Worm (Caenorhabditis elegans) whole organism, late embryonic: ENCODE measurements around the gene srh-59.

Experiments
- C08G9.2 ChIP-seq: sonication (generic microtip); optimal IDR thresholded peaks from 2 replicates; lab custom pipeline; 2016; ENCODE audit warnings: mild to moderate bottlenecking, missing genetic modification characterization, moderate library complexity, missing compliant biosample characterization
- F13H6.1 ChIP-seq: sonication (generic microtip); optimal IDR thresholded peaks from 2 replicates; lab custom pipeline; 2016; ENCODE audit warnings: missing genetic modification characterization, missing compliant biosample characterization
- K09A11.1 ChIP-seq: sonication (generic microtip); optimal IDR thresholded peaks from 2 replicates; lab custom pipeline; 2017; ENCODE audit warnings: antibody characterized with exemption, mild to moderate bottlenecking, missing genetic modification characterization, missing compliant biosample characterization; ENCODE audit not compliant: insufficient read depth
- T23F11.4 ChIP-seq: fragments of 200-800 bp; sonication (Bioruptor generic); optimal IDR thresholded peaks from 2 replicates; lab custom pipeline; 2018; ENCODE audit warnings: mild to moderate bottlenecking, missing genetic modification characterization, missing compliant biosample characterization
- ahr-1 ChIP-seq: sonication (generic microtip); optimal IDR thresholded peaks from 2 replicates; lab custom pipeline; 2016; ENCODE audit warnings: missing genetic modification characterization, missing compliant biosample characterization
- ceh-18 ChIP-seq: sonication (generic microtip); optimal IDR thresholded peaks from 2 replicates; lab custom pipeline; 2016; ENCODE audit warnings: missing genetic modification characterization, missing compliant biosample characterization
- ceh-19 ChIP-seq: fragments of 200-800 bp; sonication (Bioruptor generic); optimal IDR thresholded peaks from 2 replicates; lab custom pipeline; 2018; ENCODE audit warnings: mild to moderate bottlenecking, missing genetic modification characterization, missing compliant biosample characterization
- ceh-2 ChIP-seq: sonication (generic microtip); optimal IDR thresholded peaks from 2 replicates; lab custom pipeline; 2016; ENCODE audit warnings: missing genotype, missing genetic modification characterization, missing compliant biosample characterization
- ceh-22 ChIP-seq: sonication (generic microtip); optimal IDR thresholded peaks from 2 replicates; lab custom pipeline; 2017; ENCODE audit warnings: missing biosample characterization, missing genetic modification characterization
- ceh-30 ChIP-seq: fragments of 150-350 bp; optimal IDR thresholded peaks from 2 replicates; lab custom pipeline; 2014; ENCODE audit warnings: missing biosample characterization, missing genetic modification characterization
- ceh-34 ChIP-seq: sonication (generic microtip); optimal IDR thresholded peaks from 2 replicates; lab custom pipeline; 2016; ENCODE audit warnings: mild to moderate bottlenecking, missing genetic modification characterization, missing compliant biosample characterization
- ceh-48 ChIP-seq: sonication (generic microtip); optimal IDR thresholded peaks from 2 replicates; lab custom pipeline; 2016; ENCODE audit warnings: missing genetic modification characterization, inconsistent platforms, missing compliant biosample characterization
- dmd-4 ChIP-seq: sonication (generic microtip); optimal IDR thresholded peaks from 2 replicates; lab custom pipeline; 2016; ENCODE audit warnings: borderline replicate concordance, missing genetic modification characterization, missing compliant biosample characterization
- dve-1 ChIP-seq: sonication (generic microtip); optimal IDR thresholded peaks from 2 replicates; lab custom pipeline; 2017; ENCODE audit warnings: antibody characterized with exemption, mild to moderate bottlenecking, missing genetic modification characterization, missing compliant biosample characterization
- elt-2 ChIP-seq: sonication (generic microtip); optimal IDR thresholded peaks from 2 replicates; lab custom pipeline; 2016; ENCODE audit warnings: missing genetic modification reagents, missing genetic modification characterization, missing compliant biosample characterization
- elt-4 ChIP-seq: sonication (generic microtip); optimal IDR thresholded peaks from 2 replicates; lab custom pipeline; 2016; ENCODE audit warnings: missing genetic modification characterization, missing compliant biosample characterization
- ets-4 ChIP-seq: sonication (generic microtip); optimal IDR thresholded peaks from 2 replicates; lab custom pipeline; 2016; ENCODE audit warnings: missing genetic modification characterization, missing compliant biosample characterization
- eyg-1 ChIP-seq: sonication (generic microtip); optimal IDR thresholded peaks from 2 replicates; lab custom pipeline; 2016; ENCODE audit warnings: missing genotype, missing genetic modification characterization, missing compliant biosample characterization
- fkh-10 ChIP-seq: fragments of 150-350 bp; optimal IDR thresholded peaks from 2 replicates; lab custom pipeline; 2014; ENCODE audit warnings: missing biosample characterization, missing genetic modification reagents, missing genetic modification characterization
- fkh-6 ChIP-seq: sonication (generic microtip); optimal IDR thresholded peaks from 2 replicates; lab custom pipeline; 2016; ENCODE audit warnings: missing genetic modification characterization, missing compliant biosample characterization
- gmeb-2 ChIP-seq: sonication (generic microtip); optimal IDR thresholded peaks from 2 replicates; lab custom pipeline; 2016; ENCODE audit warnings: missing genetic modification characterization, inconsistent platforms, missing compliant biosample characterization
- hlh-13 ChIP-seq: fragments of 200-800 bp; sonication (Bioruptor generic); optimal IDR thresholded peaks from 2 replicates; lab custom pipeline; 2018; ENCODE audit warnings: mild to moderate bottlenecking, missing genetic modification characterization, missing compliant biosample characterization
- hlh-15 ChIP-seq: sonication (generic microtip); optimal IDR thresholded peaks from 2 replicates; lab custom pipeline; 2016; ENCODE audit warnings: missing genetic modification characterization, missing compliant biosample characterization
- hlh-30 ChIP-seq: sonication (generic microtip); optimal IDR thresholded peaks from 2 replicates; lab custom pipeline; 2017; ENCODE audit warnings: antibody characterized with exemption, missing genetic modification characterization, missing compliant biosample characterization; ENCODE audit not compliant: insufficient read depth
- lim-6 ChIP-seq: sonication (generic microtip); optimal IDR thresholded peaks from 2 replicates; lab custom pipeline; 2016; ENCODE audit warnings: missing genetic modification characterization, missing compliant biosample characterization
- lin-11 ChIP-seq: fragments of 200-800 bp; sonication (Bioruptor generic); optimal IDR thresholded peaks from 2 replicates; lab custom pipeline; 2018; ENCODE audit warnings: mild to moderate bottlenecking, missing genetic modification characterization, missing compliant biosample characterization
- nfya-1 ChIP-seq: sonication (generic microtip); optimal IDR thresholded peaks from 2 replicates; lab custom pipeline; 2017; ENCODE audit warnings: missing genetic modification characterization, mild to moderate bottlenecking, missing compliant biosample characterization, antibody characterized with exemption, moderate library complexity
- nhr-232 ChIP-seq: sonication (generic microtip); optimal IDR thresholded peaks from 2 replicates; lab custom pipeline; 2016; ENCODE audit warnings: missing genetic modification characterization, missing compliant biosample characterization
- npax-4 ChIP-seq: sonication (generic microtip); optimal IDR thresholded peaks from 2 replicates; lab custom pipeline; 2016; ENCODE audit warnings: missing genetic modification characterization, missing compliant biosample characterization
- odd-2 ChIP-seq: sonication (generic microtip); optimal IDR thresholded peaks from 2 replicates; lab custom pipeline; 2017; ENCODE audit warnings: antibody characterized with exemption, mild to moderate bottlenecking, missing genetic modification characterization, missing compliant biosample characterization
- pag-3 ChIP-seq: sonication (generic microtip); optimal IDR thresholded peaks from 2 replicates; lab custom pipeline; 2016; ENCODE audit warnings: missing compliant biosample characterization, missing genetic modification characterization, borderline replicate concordance
- pat-9 ChIP-seq: fragments of 200-800 bp; sonication (Bioruptor generic); optimal IDR thresholded peaks from 2 replicates; lab custom pipeline; 2018; ENCODE audit warnings: mild to moderate bottlenecking, missing genetic modification characterization, moderate library complexity, missing compliant biosample characterization
- pax-1 ChIP-seq: fragments of 150-350 bp; optimal IDR thresholded peaks from 2 replicates; lab custom pipeline; 2014; ENCODE audit warnings: missing biosample characterization, missing genetic modification characterization
- pha-2 ChIP-seq: sonication (generic microtip); optimal IDR thresholded peaks from 2 replicates; lab custom pipeline; 2017; ENCODE audit warnings: mild to moderate bottlenecking, missing genetic modification characterization, missing compliant biosample characterization
- pha-4 ChIP-seq: fragments of 150-350 bp; optimal IDR thresholded peaks from 2 replicates; lab custom pipeline; 2018; ENCODE audit warnings: missing biosample characterization, missing genetic modification reagents, missing genetic modification characterization
- pqm-1 ChIP-seq: sonication (generic microtip); optimal IDR thresholded peaks from 2 replicates; lab custom pipeline; 2016; ENCODE audit warnings: missing genetic modification characterization, missing compliant biosample characterization
- pros-1 ChIP-seq: fragments of 150-350 bp; optimal IDR thresholded peaks from 2 replicates; lab custom pipeline; 2014; ENCODE audit warnings: missing biosample characterization, missing genetic modification reagents, missing genetic modification characterization
- ref-2 ChIP-seq: sonication (generic microtip); optimal IDR thresholded peaks from 2 replicates; lab custom pipeline; 2016; ENCODE audit warnings: missing genetic modification characterization, missing compliant biosample characterization
- sdc-2 ChIP-seq: sonication (generic microtip); optimal IDR thresholded peaks from 2 replicates; lab custom pipeline; 2016; ENCODE audit warnings: missing genotype, missing genetic modification characterization, missing compliant biosample characterization
- sox-4 ChIP-seq: sonication (generic microtip); optimal IDR thresholded peaks from 2 replicates; lab custom pipeline; 2017; ENCODE audit warnings: mild to moderate bottlenecking, missing genetic modification characterization, inconsistent platforms, missing compliant biosample characterization
- tbx-2 ChIP-seq: sonication (generic microtip); optimal IDR thresholded peaks from 2 replicates; lab custom pipeline; 2016; ENCODE audit warnings: missing genetic modification characterization, missing compliant biosample characterization
- unc-42 ChIP-seq: sonication (generic microtip); optimal IDR thresholded peaks from 2 replicates; lab custom pipeline; 2016; ENCODE audit warnings: missing genotype, missing genetic modification characterization, missing compliant biosample characterization
- unc-55 ChIP-seq: sonication (generic microtip); optimal IDR thresholded peaks from 2 replicates; lab custom pipeline; 2017; ENCODE audit warnings: missing biosample characterization, missing genetic modification reagents, missing genetic modification characterization
- unc-86 ChIP-seq: sonication (generic microtip); optimal IDR thresholded peaks from 2 replicates; lab custom pipeline; 2016; ENCODE audit warnings: missing genetic modification characterization, missing compliant biosample characterization
- zip-5 ChIP-seq: sonication (generic microtip); optimal IDR thresholded peaks from 2 replicates; lab custom pipeline; 2016; ENCODE audit warnings: missing genetic modification characterization, missing compliant biosample characterization
- ztf-16 ChIP-seq: sonication (generic microtip); optimal IDR thresholded peaks from 2 replicates; lab custom pipeline; 2017; ENCODE audit warnings: missing genetic modification characterization, missing compliant biosample characterization

srh-59 gene

ce11 chrII:3581752-3582151 is at the start of gene srh-59:
srh-59 (plus strand) TSS chrII:3582052.
- TF ChIP-seq fkh-10 (GFP tag; lab: Kevin White, UChicago) (no peak), lin-11 (tag; lab: Kevin White, UChicago) (no peak), lim-6 (tag; lab: Kevin White, UChicago) (no peak), T23F11.4 (GFP tag; lab: Kevin White, UChicago) (no peak), unc-42 (no peak), hlh-13 (GFP tag; lab: Kevin White, UChicago) (no peak), pros-1 (no peak), pha-2 (tag; lab: Kevin White, UChicago) (no peak), dve-1 (no peak), ref-2 (no peak), ztf-16 (tag; lab: Kevin White, UChicago) (no peak)

- TF ChIP-seq pros-1 (no peak), ets-4 (tag; lab: Kevin White, UChicago) (no peak), pha-2 (tag; lab: Kevin White, UChicago) (no peak), hlh-15 (tag; lab: Kevin White, UChicago) (no peak), tbx-2 (tag; lab: Kevin White, UChicago) (no peak), hlh-30 (no peak), sox-4 (tag; lab: Kevin White, UChicago) (no peak), fkh-10 (GFP tag; lab: Kevin White, UChicago) (no peak), dmd-4 (tag; lab: Kevin White, UChicago) (no peak), ztf-16 (tag; lab: Kevin White, UChicago) (no peak), unc-86 (tag; lab: Kevin White, UChicago) (no peak), ceh-22 (no peak), unc-55 (GFP tag; lab: Kevin White, UChicago) (no peak)
These were observed 41.7 kb upstream of the srh-59 start for ce11 chrII:3540151-3540550.

- TF ChIP-seq fkh-10 (GFP tag; lab: Kevin White, UChicago) (no peak), nfya-1 (no peak), gmeb-2 (no peak), ceh-30 (tag; lab: Kevin White, UChicago) (no peak), fkh-6 (tag; lab: Kevin White, UChicago) (no peak), ahr-1 (tag; lab: Kevin White, UChicago) (no peak), zip-5 (tag; lab: Kevin White, UChicago) (no peak), nhr-232 (tag; lab: Kevin White, UChicago) (no peak), pha-4 (tag; lab: Kevin White, UChicago) (no peak)
These were observed 35.4 kb upstream of the srh-59 start, which contains the start of gene apd-3 for ce11 chrII:3546381-3546931. apd-3 (minus strand) TSS chrII:3546431.

DNA sequence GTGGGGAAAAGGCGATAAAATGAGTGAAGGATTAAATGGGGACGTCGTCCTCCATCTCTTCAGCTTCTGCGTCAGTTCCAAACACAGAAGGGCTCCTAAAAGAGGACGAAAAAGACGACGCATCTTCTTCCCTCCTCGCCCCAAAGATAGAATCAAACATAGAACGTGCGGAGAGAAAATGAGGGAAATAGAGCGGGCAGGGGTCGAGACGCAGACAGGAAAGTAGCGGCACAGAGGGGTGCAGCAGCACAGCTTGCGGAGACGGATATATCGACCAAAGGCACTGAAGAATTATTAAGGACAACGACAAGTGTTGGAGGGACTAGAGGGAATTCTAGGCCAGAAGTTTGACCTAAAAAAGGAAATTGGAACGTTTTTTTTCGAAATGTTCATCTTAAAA is 34.6 kb upstream of the srh-59 start:
- TF ChIP-seq gmeb-2 (no peak), sdc-2 (tag; lab: Kevin White, UChicago) (no peak), ceh-22 (no peak), hlh-30 (no peak), eyg-1 (tag; lab: Kevin White, UChicago) (no peak), ceh-2 (no peak), F13H6.1 (no peak), elt-2 (tag; lab: Kevin White, UChicago) (no peak), odd-2 (tag; lab: Kevin White, UChicago) (no peak), pat-9 (tag; lab: Kevin White, UChicago) (no peak), pqm-1 (tag; lab: Kevin White, UChicago) (no peak), ref-2 (no peak), T23F11.4 (GFP tag; lab: Kevin White, UChicago) (no peak), ets-4 (tag; lab: Kevin White, UChicago) (no peak), pag-3 (no peak), elt-4 (tag; lab: Kevin White, UChicago) (no peak), npax-4 (tag; lab: Kevin White, UChicago) (no peak), ceh-48 (tag; lab: Kevin White, UChicago) (peak; percentile 39), pax-1 (tag; lab: Kevin White, UChicago) (no peak), tbx-2 (tag; lab: Kevin White, UChicago) (peak; percentile 48), K09A11.1 (tag; lab: Kevin White, UChicago) (no peak), ceh-34 (tag; lab: Kevin White, UChicago) (peak; percentile 53), unc-42 (peak; percentile 81), hlh-15 (tag; lab: Kevin White, UChicago) (no peak), pha-2 (tag; lab: Kevin White, UChicago) (no peak), dve-1 (no peak), ceh-19 (no peak), ceh-18 (tag; lab: Kevin White, UChicago) (peak; percentile 37), C08G9.2 (tag; lab: Kevin White, UChicago) (peak; percentile 51)
